Fruit fly (Drosophila melanogaster) whole organism, embryonic: ENCODE measurements around the gene VhaM9.7-d.

Experiments
- Abd-B ChIP-seq: fragments of 200-800 bp; sonication (Bioruptor generic); optimal IDR thresholded peaks from 2 replicates; lab custom pipeline; 2018; ENCODE audit warnings: missing biosample characterization, mild to moderate bottlenecking, missing genetic modification characterization, moderate library complexity
- Ada2b ChIP-seq: fragments of 200-800 bp; sonication (Bioruptor generic); IDR thresholded peaks from 2 replicates; pipeline ENCODE4 v1.3.6; 2022; ENCODE audit warnings: missing biosample characterization, missing genetic modification characterization
- B-H2 ChIP-seq: fragments of 200-800 bp; sonication (Bioruptor generic); optimal IDR thresholded peaks from 2 replicates; lab custom pipeline; 2018; ENCODE audit warnings: missing biosample characterization, mild to moderate bottlenecking, missing genetic modification characterization
- CG10366 ChIP-seq: fragments of 200-800 bp; sonication (Bioruptor generic); IDR thresholded peaks from 2 replicates; pipeline ENCODE4 v1.3.6; 2022; ENCODE audit warnings: missing biosample characterization, missing genetic modification characterization
- CG14441 ChIP-seq: fragments of 200-800 bp; sonication (Bioruptor generic); IDR thresholded peaks from 2 replicates; pipeline ENCODE4 v1.3.6; 2022; ENCODE audit warnings: missing biosample characterization, missing genetic modification characterization
- CG15269 ChIP-seq: fragments of 200-800 bp; sonication (Bioruptor generic); optimal IDR thresholded peaks from 2 replicates; lab custom pipeline; 2018; ENCODE audit warnings: missing biosample characterization, mild to moderate bottlenecking, missing genetic modification characterization, moderate library complexity
- CG15601 ChIP-seq: fragments of 200-800 bp; sonication (Bioruptor generic); optimal IDR thresholded peaks from 3 replicates; lab custom pipeline; 2019; ENCODE audit warnings: missing biosample characterization, mild to moderate bottlenecking, missing genetic modification characterization, moderate library complexity
- CG1647 ChIP-seq: fragments of 200-800 bp; sonication (Bioruptor generic); optimal IDR thresholded peaks from 3 replicates; lab custom pipeline; 2016; ENCODE audit warnings: missing biosample characterization, missing genetic modification characterization
- CG16815 ChIP-seq: fragments of 200-800 bp; sonication (Bioruptor generic); optimal IDR thresholded peaks from 3 replicates; lab custom pipeline; 2017; ENCODE audit warnings: missing biosample characterization, mild to moderate bottlenecking, missing genetic modification characterization
- CG17186 ChIP-seq: fragments of 200-800 bp; sonication (Bioruptor generic); optimal IDR thresholded peaks from 3 replicates; lab custom pipeline; 2017; ENCODE audit warnings: missing biosample characterization, missing genetic modification reagents, missing genetic modification characterization
- CG17802 ChIP-seq: fragments of 200-800 bp; sonication (Bioruptor generic); optimal IDR thresholded peaks from 2 replicates; lab custom pipeline; 2018; ENCODE audit warnings: missing biosample characterization, mild to moderate bottlenecking, missing genetic modification characterization, moderate library complexity
- CG2120 ChIP-seq: fragments of 200-800 bp; sonication (Bioruptor generic); optimal IDR thresholded peaks from 3 replicates; lab custom pipeline; 2016; ENCODE audit warnings: missing biosample characterization, missing genetic modification characterization
- CG2199 ChIP-seq: fragments of 200-800 bp; sonication (Bioruptor generic); IDR thresholded peaks from 3 replicates; pipeline ENCODE4 v1.3.6; 2022; ENCODE audit warnings: missing biosample characterization, missing genetic modification characterization
- CG31365 ChIP-seq: fragments of 200-800 bp; sonication (Bioruptor generic); optimal IDR thresholded peaks from 2 replicates; lab custom pipeline; 2018; ENCODE audit warnings: missing biosample characterization, mild to moderate bottlenecking, missing genetic modification characterization
- CG32532 ChIP-seq: fragments of 200-800 bp; sonication (Bioruptor generic); IDR thresholded peaks from 2 replicates; pipeline ENCODE4 v1.3.6; 2022; ENCODE audit warnings: missing biosample characterization, missing genetic modification characterization
- CG4820 ChIP-seq: fragments of 200-800 bp; sonication (Bioruptor generic); optimal IDR thresholded peaks from 3 replicates; lab custom pipeline; 2016; ENCODE audit warnings: missing biosample characterization, missing genetic modification characterization
- CG6272 ChIP-seq: fragments of 200-800 bp; sonication (Bioruptor generic); IDR thresholded peaks from 2 replicates; pipeline ENCODE4 v1.3.6; 2022; ENCODE audit warnings: missing biosample characterization, missing genetic modification characterization
- CG7928 ChIP-seq: fragments of 200-800 bp; sonication (Bioruptor generic); optimal IDR thresholded peaks from 2 replicates; lab custom pipeline; 2017; ENCODE audit warnings: missing biosample characterization, mild to moderate bottlenecking, missing genetic modification characterization
- CTCF ChIP-seq: fragments of 200-800 bp; sonication (Bioruptor generic); optimal IDR thresholded peaks from 2 replicates; lab custom pipeline; 2017; ENCODE audit warnings: missing biosample characterization, mild to moderate bottlenecking, missing genetic modification characterization, moderate library complexity
- ERR ChIP-seq: fragments of 200-800 bp; sonication (Bioruptor generic); optimal IDR thresholded peaks from 2 replicates; lab custom pipeline; 2016; ENCODE audit warnings: missing biosample characterization, missing genetic modification characterization
- Fer3 ChIP-seq: fragments of 200-800 bp; sonication (Bioruptor generic); optimal IDR thresholded peaks from 2 replicates; lab custom pipeline; 2018; ENCODE audit warnings: missing biosample characterization, mild to moderate bottlenecking, missing genetic modification characterization, moderate library complexity
- HLH3B ChIP-seq: fragments of 200-800 bp; sonication (Bioruptor generic); IDR thresholded peaks from 2 replicates; pipeline ENCODE4 v1.3.6; 2022; ENCODE audit warnings: missing biosample characterization, missing genetic modification characterization
- Hr51 ChIP-seq, 2 experiments: fragments of 200-800 bp; sonication (Bioruptor generic); optimal IDR thresholded peaks; 2 replicates in 1 of 2; 3 replicates in 1 of 2; lab custom pipeline; 2016 to 2018; ENCODE audit warnings: missing biosample characterization in 2 of 2, missing genetic modification characterization in 2 of 2, mild to moderate bottlenecking in 1 of 2, moderate library complexity in 1 of 2
- MESR4 ChIP-seq: fragments of 200-800 bp; sonication (Bioruptor generic); optimal IDR thresholded peaks from 2 replicates; lab custom pipeline; 2018; ENCODE audit warnings: missing biosample characterization, mild to moderate bottlenecking, missing genetic modification characterization, moderate library complexity
- Med ChIP-seq: fragments of 200-800 bp; sonication (Bioruptor generic); peaks from one replicate; lab custom pipeline; 2016; ENCODE audit warnings: missing biosample characterization, missing genetic modification characterization, mild to moderate bottlenecking, inconsistent platforms, moderate library complexity
- Nf-YB ChIP-seq: fragments of 200-800 bp; sonication (Bioruptor generic); optimal IDR thresholded peaks from 3 replicates; lab custom pipeline; 2019; ENCODE audit warnings: missing biosample characterization, mild to moderate bottlenecking, missing genetic modification characterization, moderate library complexity
- Poxn ChIP-seq: fragments of 200-800 bp; sonication (Bioruptor generic); IDR thresholded peaks from 2 replicates; pipeline ENCODE4 v1.3.6; 2022; ENCODE audit warnings: missing biosample characterization, missing genetic modification characterization
- Ptx1 ChIP-seq: fragments of 200-800 bp; sonication (Bioruptor generic); IDR thresholded peaks from 2 replicates; pipeline ENCODE4 v1.3.6; 2022; ENCODE audit warnings: missing biosample characterization, missing genetic modification characterization
- Sox102F ChIP-seq: fragments of 200-800 bp; sonication (Bioruptor generic); optimal IDR thresholded peaks from 2 replicates; lab custom pipeline; 2018; ENCODE audit warnings: missing biosample characterization, mild to moderate bottlenecking, missing genetic modification characterization, moderate library complexity
- az2 ChIP-seq: fragments of 200-800 bp; sonication (Bioruptor generic); optimal IDR thresholded peaks from 3 replicates; lab custom pipeline; 2016; ENCODE audit warnings: missing biosample characterization, missing genetic modification characterization
- bsh ChIP-seq, 2 experiments: fragments of 200-800 bp; sonication (Bioruptor generic); optimal IDR thresholded peaks; 2 replicates each; lab custom pipeline; 2017 to 2018; ENCODE audit warnings: mild to moderate bottlenecking in 2 of 2, missing biosample characterization in 2 of 2, missing genetic modification characterization in 2 of 2, moderate library complexity in 1 of 2
- chn ChIP-seq: fragments of 200-800 bp; sonication (Bioruptor generic); optimal IDR thresholded peaks from 2 replicates; lab custom pipeline; 2016; ENCODE audit warnings: missing biosample characterization, missing genetic modification characterization
- crol ChIP-seq: fragments of 200-800 bp; sonication (Bioruptor generic); IDR thresholded peaks from 2 replicates; pipeline ENCODE4 v1.3.6; 2022; ENCODE audit warnings: missing biosample characterization, missing genetic modification characterization
- cwo ChIP-seq: fragments of 200-800 bp; sonication (Bioruptor generic); optimal IDR thresholded peaks from 3 replicates; lab custom pipeline; 2017; ENCODE audit warnings: missing biosample characterization, missing genetic modification characterization, mild to moderate bottlenecking, moderate library complexity, missing genetic modification reagents
- dmrt99B ChIP-seq: fragments of 200-800 bp; sonication (Bioruptor generic); optimal IDR thresholded peaks from 2 replicates; lab custom pipeline; 2018; ENCODE audit warnings: missing biosample characterization, mild to moderate bottlenecking, missing genetic modification characterization, moderate library complexity
- dysf ChIP-seq: fragments of 200-800 bp; sonication (Bioruptor generic); IDR thresholded peaks from 3 replicates; pipeline ENCODE4 v1.3.6; 2022; ENCODE audit warnings: missing biosample characterization, missing genetic modification characterization
- eyg ChIP-seq: fragments of 200-800 bp; sonication (Bioruptor generic); optimal IDR thresholded peaks from 3 replicates; lab custom pipeline; 2016; ENCODE audit warnings: missing biosample characterization, missing genetic modification characterization
- gem ChIP-seq: fragments of 200-800 bp; sonication (Bioruptor generic); optimal IDR thresholded peaks from 2 replicates; lab custom pipeline; 2019; ENCODE audit warnings: missing biosample characterization, mild to moderate bottlenecking, missing genetic modification characterization, moderate library complexity
- gsb ChIP-seq: fragments of 200-800 bp; sonication (Bioruptor generic); IDR thresholded peaks from 2 replicates; pipeline ENCODE4 v1.3.6; 2022; ENCODE audit warnings: missing biosample characterization, missing genetic modification characterization
- gsb-n ChIP-seq: fragments of 200-800 bp; sonication (Bioruptor generic); optimal IDR thresholded peaks from 3 replicates; lab custom pipeline; 2018; ENCODE audit warnings: missing biosample characterization, mild to moderate bottlenecking, missing genetic modification characterization
- lbe ChIP-seq: fragments of 200-800 bp; sonication (Bioruptor generic); optimal IDR thresholded peaks from 2 replicates; lab custom pipeline; 2016; ENCODE audit warnings: missing biosample characterization, mild to moderate bottlenecking, missing genetic modification characterization
- lov ChIP-seq, 2 experiments: fragments of 200-800 bp in 1 of 2; fragments of >200 bp in 1 of 2; sonication (Bioruptor generic) in 1 of 2; IDR thresholded peaks in 1 of 2; optimal IDR thresholded peaks in 1 of 2; 2 replicates in 1 of 2; 3 replicates in 1 of 2; pipeline versions ENCODE4 v1.3.6 to Lab custom; 2017 to 2022; ENCODE audit warnings: missing biosample characterization in 1 of 2, missing genetic modification characterization in 1 of 2
- onecut ChIP-seq: fragments of 200-800 bp; sonication (Bioruptor generic); IDR thresholded peaks from 2 replicates; pipeline ENCODE4 v1.3.6; 2022; ENCODE audit warnings: missing biosample characterization, missing genetic modification characterization
- prd ChIP-seq, 3 experiments: fragments of >200 bp in 2 of 3; fragments of 200-800 bp in 1 of 3; sonication (Bioruptor generic) in 1 of 3; optimal IDR thresholded peaks in 2 of 3; IDR thresholded peaks in 1 of 3; 2 replicates in 2 of 3; 3 replicates in 1 of 3; pipeline versions ENCODE4 v1.3.6 to Lab custom; 2017 to 2022; ENCODE audit warnings: missing biosample characterization in 1 of 3, missing genetic modification characterization in 1 of 3
- row ChIP-seq: fragments of 200-800 bp; sonication (Bioruptor generic); IDR thresholded peaks from 3 replicates; pipeline ENCODE4 v1.3.6; 2022; ENCODE audit warnings: missing biosample characterization, missing genetic modification characterization
- run ChIP-seq: fragments of 200-800 bp; sonication (Bioruptor generic); optimal IDR thresholded peaks from 3 replicates; lab custom pipeline; 2018; ENCODE audit warnings: missing biosample characterization, mild to moderate bottlenecking, missing genetic modification characterization
- slbo ChIP-seq: fragments of 200-800 bp; sonication (Bioruptor generic); IDR thresholded peaks from 2 replicates; pipeline ENCODE4 v1.3.6; 2022; ENCODE audit warnings: missing biosample characterization, missing genetic modification characterization
- sug ChIP-seq: fragments of 200-800 bp; optimal IDR thresholded peaks from 2 replicates; lab custom pipeline; 2019; ENCODE audit warnings: missing biosample characterization, mild to moderate bottlenecking, missing genetic modification characterization, moderate library complexity
- zfh1 ChIP-seq: fragments of 200-800 bp; sonication (Bioruptor generic); IDR thresholded peaks from 3 replicates; pipeline ENCODE4 v1.3.6; 2022; ENCODE audit warnings: missing biosample characterization, missing genetic modification characterization

The VhaM9.7-d gene

dm6 chr3R:16984221-16984620 is 9.2 kb downstream of the VhaM9.7-d start:
- TF ChIP-seq CG17186 (GFP tag; lab: Kevin White, UChicago) (no peak), az2 (GFP tag; lab: Kevin White, UChicago) (no peak), CTCF (GFP tag; lab: Kevin White, UChicago) (peak; percentile 20), CG2199 (GFP tag; lab: Robert Waterston, UW) (peak; percentile 13; the same call in 1 of the 3 replicates), onecut (no peak), lov (optimal IDR thresholded peaks at IDR 0.05; lab: Kevin White, UChicago) (no peak), lov (GFP tag; IDR thresholded peaks at IDR 0.05; lab: Robert Waterston, UW) (no peak), CG15601 (tag; lab: Kevin White, UChicago) (peak; percentile 98), Fer3 (tag; lab: Kevin White, UChicago) (no peak)

dm6 chr3R:16985547-16985946 is 10.5 kb downstream of the VhaM9.7-d start:
- TF ChIP-seq Med (GFP tag; lab: Kevin White, UChicago) (peak; percentile 78), B-H2 (GFP tag; lab: Kevin White, UChicago) (no peak), eyg (GFP tag; lab: Kevin White, UChicago) (no peak), CG16815 (GFP tag; lab: Kevin White, UChicago) (no peak), MESR4 (GFP tag; lab: Kevin White, UChicago) (no peak), CG15269 (no peak), gsb (0 out of 2 replicates have a peak, but pooled peaks have one; percentile 14), chn (GFP tag; lab: Kevin White, UChicago) (no peak), gem (peak; percentile 19), CG1647 (GFP tag; lab: Kevin White, UChicago) (no peak), CG32532 (GFP tag; lab: Robert Waterston, UW) (no peak), bsh (GFP tag; optimal IDR thresholded peaks at IDR 0.05; lab: Kevin White, UChicago) (no peak), row (GFP tag; lab: Robert Waterston, UW) (peak; percentile 45), lbe (GFP tag; lab: Kevin White, UChicago) (peak; percentile 12), CG7928 (no peak), CG10366 (GFP tag; lab: Robert Waterston, UW) (no peak), CG2120 (GFP tag; lab: Kevin White, UChicago) (no peak), prd (optimal IDR thresholded peaks at IDR 0.05; lab: Kevin White, UChicago) (no peak), prd (GFP tag; IDR thresholded peaks at IDR 0.05; lab: Robert Waterston, UW) (peak; percentile 37; the same call in 1 of the 3 replicates), slbo (peak; percentile 49; the same call in 1 of the 2 replicates), Sox102F (GFP tag; lab: Kevin White, UChicago) (peak; percentile 26), cwo (GFP tag; lab: Kevin White, UChicago) (no peak), CG14441 (GFP tag; lab: Robert Waterston, UW) (peak; percentile 52), CG4820 (GFP tag; lab: Kevin White, UChicago) (no peak), Ptx1 (GFP tag; lab: Robert Waterston, UW) (peak; percentile 26; the same call in 1 of the 2 replicates), HLH3B (peak; percentile 8; the same call in 1 of the 2 replicates), Abd-B (GFP tag; lab: Kevin White, UChicago) (no peak), run (no peak), ERR (GFP tag; lab: Kevin White, UChicago) (no peak), CG17802 (no peak), Hr51 (GFP tag; optimal IDR thresholded peaks at IDR 0.05; lab: Kevin White, UChicago) (peak in 1 of 2 experiments; percentile 9), gsb-n (tag; lab: Kevin White, UChicago) (no peak), sug (tag; lab: Kevin White, UChicago) (no peak), dysf (GFP tag; lab: Robert Waterston, UW) (0 out of 3 replicates have a peak, but pooled peaks have one; percentile 35), Nf-YB (GFP tag; lab: Kevin White, UChicago) (no peak), CG6272 (GFP tag; lab: Robert Waterston, UW) (no peak), crol (no peak), zfh1 (0 out of 3 replicates have a peak, but pooled peaks have one; percentile 19), CG31365 (no peak), Poxn (no peak), dmrt99B (tag; lab: Kevin White, UChicago) (peak; percentile 29), Ada2b (GFP tag; lab: Robert Waterston, UW) (no peak)
